Worm (Caenorhabditis elegans) whole organism, late embryonic: ENCODE data around the gene snt-1.

Experiments
- F13H6.1 ChIP-seq: sonication (generic microtip); optimal IDR thresholded peaks from 2 replicates; lab custom pipeline; 2016; ENCODE audit warnings: missing genetic modification characterization, missing compliant biosample characterization
- Y22D7AL.16 ChIP-seq: sonication (generic microtip); optimal IDR thresholded peaks from 2 replicates; lab custom pipeline; 2016; ENCODE audit warnings: missing genetic modification characterization, missing compliant biosample characterization
- ama-1 ChIP-seq: fragments of 150-350 bp; optimal IDR thresholded peaks from 2 replicates; lab custom pipeline; 2014
- ceh-14 ChIP-seq: sonication (generic microtip); optimal IDR thresholded peaks from 2 replicates; lab custom pipeline; 2016; ENCODE audit warnings: missing genotype, missing genetic modification characterization, missing compliant biosample characterization
- ceh-48 ChIP-seq: sonication (generic microtip); optimal IDR thresholded peaks from 2 replicates; lab custom pipeline; 2016; ENCODE audit warnings: missing genetic modification characterization, inconsistent platforms, missing compliant biosample characterization
- elt-2 ChIP-seq: sonication (generic microtip); optimal IDR thresholded peaks from 2 replicates; lab custom pipeline; 2016; ENCODE audit warnings: missing genetic modification reagents, missing genetic modification characterization, missing compliant biosample characterization
- fkh-10 ChIP-seq: fragments of 150-350 bp; optimal IDR thresholded peaks from 2 replicates; lab custom pipeline; 2014; ENCODE audit warnings: missing biosample characterization, missing genetic modification reagents, missing genetic modification characterization
- nfya-1 ChIP-seq: sonication (generic microtip); optimal IDR thresholded peaks from 2 replicates; lab custom pipeline; 2017; ENCODE audit warnings: missing genetic modification characterization, mild to moderate bottlenecking, missing compliant biosample characterization, antibody characterized with exemption, moderate library complexity
- pqm-1 ChIP-seq: sonication (generic microtip); optimal IDR thresholded peaks from 2 replicates; lab custom pipeline; 2016; ENCODE audit warnings: missing genetic modification characterization, missing compliant biosample characterization
- sox-4 ChIP-seq: sonication (generic microtip); optimal IDR thresholded peaks from 2 replicates; lab custom pipeline; 2017; ENCODE audit warnings: mild to moderate bottlenecking, missing genetic modification characterization, inconsistent platforms, missing compliant biosample characterization
- zip-5 ChIP-seq: sonication (generic microtip); optimal IDR thresholded peaks from 2 replicates; lab custom pipeline; 2016; ENCODE audit warnings: missing genetic modification characterization, missing compliant biosample characterization

ce11 chrII:6830012-6830411 is 19.2 kb downstream of the snt-1 start:
- TF ChIP-seq Y22D7AL.16 (tag; lab: Kevin White, UChicago) (no peak), sox-4 (tag; lab: Kevin White, UChicago) (no peak), elt-2 (tag; lab: Kevin White, UChicago) (peak; percentile 32), ama-1 (lab: Kevin White, UChicago) (no peak), F13H6.1 (tag; lab: Kevin White, UChicago) (no peak), fkh-10 (GFP tag; lab: Kevin White, UChicago) (no peak), zip-5 (tag; lab: Kevin White, UChicago) (no peak), nfya-1 (tag; lab: Kevin White, UChicago) (no peak), ceh-48 (tag; lab: Kevin White, UChicago) (no peak), pqm-1 (tag; lab: Kevin White, UChicago) (no peak), ceh-14 (tag; lab: Kevin White, UChicago) (no peak)
